Worm (Caenorhabditis elegans): ENCODE data around the gene elks-1.

The elks-1 gene

ce11 chrIV:3368638-3369247, 18.9 kb upstream of the elks-1 start, which contains the start of gene vha-19:
vha-19 (plus strand) TSS chrIV:3369197.
- TF ChIP-seq nhr-237 (tag; optimal IDR thresholded peaks at IDR 0.05) (peak; percentile 6), ces-1 (GFP tag; optimal IDR thresholded peaks at IDR 0.05) (no peak), mls-2 (tag; optimal IDR thresholded peaks at IDR 0.05) (no peak), nhr-28 (tag; optimal IDR thresholded peaks at IDR 0.05) (no peak), snpc-4 (tag; optimal IDR thresholded peaks at IDR 0.05) (no peak), ham-2 (GFP tag; optimal IDR thresholded peaks at IDR 0.05) (no peak)

DNA sequence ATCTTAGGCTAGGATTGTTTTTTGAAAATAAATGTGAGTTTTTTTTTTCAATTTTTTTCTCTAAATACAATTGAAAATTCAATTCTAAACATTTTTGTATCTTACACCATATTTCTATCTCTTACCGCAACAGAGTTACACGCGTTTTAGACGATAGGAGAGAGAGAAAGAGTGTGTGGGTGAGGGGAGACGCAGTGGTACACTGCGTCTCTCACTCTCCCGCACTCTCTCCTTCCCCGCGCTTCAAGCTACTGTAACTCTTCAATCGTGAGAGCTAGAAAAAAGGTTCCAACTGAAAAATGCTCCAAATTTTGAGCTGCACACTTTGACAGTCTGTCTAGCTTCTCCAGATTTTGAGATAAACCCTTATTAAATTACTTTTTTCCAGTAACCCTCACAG, 14.0 kb upstream of the elks-1 start:
- TF ChIP-seq unc-39 (tag; optimal IDR thresholded peaks at IDR 0.05) (no peak), unc-62 (GFP tag; optimal IDR thresholded peaks at IDR 0.05) (no peak), drap-1 (GFP tag; optimal IDR thresholded peaks at IDR 0.05) (no peak)

DNA sequence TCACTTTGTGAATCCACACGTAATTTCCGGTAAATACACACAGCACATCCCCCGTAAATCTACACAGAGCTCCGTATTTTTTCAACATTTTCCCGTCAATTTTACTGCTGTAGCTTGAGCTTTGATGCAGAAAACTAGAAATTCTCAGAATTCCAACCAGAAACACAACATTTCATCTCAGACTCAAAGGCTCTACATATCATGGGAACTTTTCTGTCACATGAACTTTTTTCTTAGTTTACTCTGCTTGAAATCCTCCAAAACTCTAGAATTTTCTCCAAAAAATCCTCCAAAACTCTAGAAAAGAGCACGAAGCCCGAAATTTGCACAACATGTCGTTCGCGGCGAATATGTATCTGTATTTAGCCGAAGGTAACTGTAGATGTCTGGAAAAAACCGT, 13.4 kb upstream of the elks-1 start, which contains the start of gene Y55H10A.2:
Gene Y55H10A.2, plus strand, starts transcription at position 301 of the 400 bp plus-strand sequence.
- TF ChIP-seq zip-8 (tag; optimal IDR thresholded peaks at IDR 0.05), result no peak
- TF ChIP-seq ceh-83 (GFP tag; optimal IDR thresholded peaks at IDR 0.05), result no peak
- TF ChIP-seq mep-1 (tag; optimal IDR thresholded peaks at IDR 0.05), result no peak
- no peak for TF ChIP-seq ztf-11 (tag; optimal IDR thresholded peaks at IDR 0.05)
- TF ChIP-seq unc-120 (tag; optimal IDR thresholded peaks at IDR 0.05; ENCODE audit: poor library complexity, severe bottlenecking), result no peak
- TF ChIP-seq nhr-76 (tag; optimal IDR thresholded peaks at IDR 0.05), result no peak
- TF ChIP-seq nhr-28 (tag; optimal IDR thresholded peaks at IDR 0.05), result no peak
- no peak for TF ChIP-seq unc-39 (tag; optimal IDR thresholded peaks at IDR 0.05)
- TF ChIP-seq lsy-2 (tag; optimal IDR thresholded peaks at IDR 0.05), result no peak
- no peak for TF ChIP-seq sptf-1 (tag; optimal IDR thresholded peaks at IDR 0.05)
- TF ChIP-seq hlh-1 (tag; optimal IDR thresholded peaks at IDR 0.05), result no peak
- TF ChIP-seq mab-5 (tag; optimal IDR thresholded peaks at IDR 0.05), result no peak
- no peak for TF ChIP-seq sem-2 (GFP tag; optimal IDR thresholded peaks at IDR 0.05)
- no peak for TF ChIP-seq elt-1 (tag; optimal IDR thresholded peaks at IDR 0.05; ENCODE audit: borderline replicate concordance, insufficient read depth)
- no peak for TF ChIP-seq ces-1 (GFP tag; optimal IDR thresholded peaks at IDR 0.05)
- no peak for TF ChIP-seq elt-3 (tag; optimal IDR thresholded peaks at IDR 0.05)

- TF ChIP-seq ztf-11 (tag; optimal IDR thresholded peaks at IDR 0.05) (no peak), zip-8 (tag; optimal IDR thresholded peaks at IDR 0.05) (no peak), unc-39 (tag; optimal IDR thresholded peaks at IDR 0.05) (no peak)
Observed at ce11 chrIV:3354757-3355156, 4.9 kb upstream of the elks-1 start, which contains the start of gene F42A6.1. F42A6.1 (plus strand) TSS chrIV:3355057.

DNA sequence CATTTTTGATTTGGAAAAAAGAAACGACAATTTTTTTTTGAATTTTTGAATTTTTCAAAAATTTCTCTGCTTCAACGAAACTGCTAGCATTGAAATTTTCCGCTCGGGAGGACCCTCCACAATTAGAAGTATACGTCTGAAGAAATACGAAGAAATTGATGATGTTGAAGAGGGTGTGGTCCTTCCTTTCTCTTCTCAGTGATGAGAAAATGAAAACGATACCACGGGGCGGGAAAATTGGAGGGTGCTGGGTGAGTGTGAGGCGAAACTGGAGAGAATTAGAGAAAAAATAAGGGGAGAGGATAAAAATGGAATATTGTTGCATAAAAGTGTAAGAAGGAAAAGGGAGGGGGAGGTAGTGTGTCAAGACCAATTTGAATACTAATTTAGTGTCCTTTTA, 2.2 kb upstream of the elks-1 start:
- TF ChIP-seq ces-1 (GFP tag; optimal IDR thresholded peaks at IDR 0.05), result peak; percentile 11
- no peak for TF ChIP-seq lsy-2 (tag; optimal IDR thresholded peaks at IDR 0.05)

- TF ChIP-seq lin-13 (tag; optimal IDR thresholded peaks at IDR 0.05) (no peak), nhr-237 (tag; optimal IDR thresholded peaks at IDR 0.05) (no peak), ceh-39 (tag; optimal IDR thresholded peaks at IDR 0.05) (no peak), nhr-12 (tag; optimal IDR thresholded peaks at IDR 0.05) (no peak), ceh-83 (GFP tag; optimal IDR thresholded peaks at IDR 0.05) (no peak), lin-32 (GFP tag; optimal IDR thresholded peaks at IDR 0.05) (no peak), snpc-4 (tag; optimal IDR thresholded peaks at IDR 0.05) (no peak), elt-1 (tag; optimal IDR thresholded peaks at IDR 0.05; ENCODE audit: borderline replicate concordance, insufficient read depth) (no peak), drap-1 (GFP tag; optimal IDR thresholded peaks at IDR 0.05) (no peak), mab-5 (tag; optimal IDR thresholded peaks at IDR 0.05) (no peak), zip-8 (tag; optimal IDR thresholded peaks at IDR 0.05) (no peak), cnd-1 (tag; optimal IDR thresholded peaks at IDR 0.05) (no peak), lsy-2 (tag; optimal IDR thresholded peaks at IDR 0.05) (no peak), flh-1 (GFP tag; optimal IDR thresholded peaks at IDR 0.05) (no peak), mls-2 (tag; optimal IDR thresholded peaks at IDR 0.05) (no peak), unc-62 (GFP tag; optimal IDR thresholded peaks at IDR 0.05) (no peak), elt-3 (tag; optimal IDR thresholded peaks at IDR 0.05) (no peak), blmp-1 (tag; optimal IDR thresholded peaks at IDR 0.05) (no peak)
Observed at ce11 chrIV:3348334-3348733, 1.5 kb downstream of the elks-1 start.

All from whole organism, mixed stage, embryonic.